Worm (Caenorhabditis elegans) whole organism, L4 larva: ENCODE data around the gene C08A9.3.

ENCODE experiments used
- F37D6.2 ChIP-seq: sonication (generic microtip); optimal IDR thresholded peaks from 2 replicates; lab custom pipeline; 2016; ENCODE audit warnings: mild to moderate bottlenecking, missing genetic modification characterization, missing compliant biosample characterization
- F44E2.7 ChIP-seq: fragments of 200-800 bp; sonication (Bioruptor generic); IDR thresholded peaks from 2 replicates; pipeline ENCODE4 v2.1.2; 2022; ENCODE audit warnings: missing genetic modification characterization, missing compliant biosample characterization
- R02D3.7 ChIP-seq: fragments of 150-350 bp; sonication (generic microtip); optimal IDR thresholded peaks from 3 replicates; lab custom pipeline; 2014; ENCODE audit warnings: missing biosample characterization, missing genetic modification characterization
- T20F7.1 ChIP-seq: fragments of 200-800 bp; sonication (Bioruptor generic); optimal IDR thresholded peaks from 2 replicates; lab custom pipeline; 2018; ENCODE audit warnings: mild to moderate bottlenecking, missing genetic modification characterization, missing compliant biosample characterization
- Y48G9A.11 ChIP-seq: fragments of 200-800 bp; sonication (Bioruptor generic); IDR thresholded peaks from 2 replicates; pipeline ENCODE4 v1.3.6; 2022; ENCODE audit warnings: missing genetic modification reagents, missing genetic modification characterization, missing compliant biosample characterization
- aha-1 ChIP-seq: fragments of 150-350 bp; peaks from one replicate; lab custom pipeline; 2014; ENCODE audit warnings: missing biosample characterization, missing genetic modification characterization
- arid-1 ChIP-seq: fragments of 200-800 bp; sonication (Bioruptor generic); conservative IDR thresholded peaks from 2 replicates; pipeline ENCODE4 v1.3.6; 2022; ENCODE audit warnings: missing genetic modification reagents, missing genetic modification characterization, missing compliant biosample characterization
- ceh-28 ChIP-seq: fragments of 150-350 bp; optimal IDR thresholded peaks from 2 replicates; lab custom pipeline; 2014; ENCODE audit warnings: missing biosample characterization, missing genetic modification reagents, missing genetic modification characterization
- ceh-32 ChIP-seq: sonication (generic microtip); optimal IDR thresholded peaks from 2 replicates; lab custom pipeline; 2016; ENCODE audit warnings: mild to moderate bottlenecking, missing genetic modification characterization, missing compliant biosample characterization; ENCODE audit not compliant: poor library complexity
- daf-16 ChIP-seq, 3 experiments: sonication (generic microtip); optimal IDR thresholded peaks; 2 replicates each; lab custom pipeline; 2016 to 2017; ENCODE audit warnings: missing genetic modification characterization in 3 of 3, missing genetic modification reagents in 3 of 3, mild to moderate bottlenecking in 2 of 3, missing compliant biosample characterization in 2 of 3, missing biosample characterization in 1 of 3, moderate library complexity in 1 of 3
- dmd-6 ChIP-seq: fragments of 200-800 bp; sonication (Bioruptor generic); IDR thresholded peaks from 2 replicates; pipeline ENCODE4 v1.3.6; 2022; ENCODE audit warnings: missing genetic modification reagents, missing genetic modification characterization, missing compliant biosample characterization
- dmd-8 ChIP-seq: fragments of 200-800 bp; sonication (Bioruptor generic); IDR thresholded peaks from 2 replicates; pipeline ENCODE4 v1.3.6; 2022; ENCODE audit warnings: missing genetic modification characterization, missing compliant biosample characterization
- dve-1 ChIP-seq: sonication (generic microtip); optimal IDR thresholded peaks from 2 replicates; lab custom pipeline; 2017; ENCODE audit warnings: antibody characterized with exemption, mild to moderate bottlenecking, missing genetic modification characterization, missing compliant biosample characterization; ENCODE audit not compliant: insufficient read depth
- fos-1 ChIP-seq: fragments of 150-350 bp; optimal IDR thresholded peaks from 2 replicates; lab custom pipeline; 2014; ENCODE audit warnings: missing biosample characterization, missing genetic modification characterization
- gei-8 ChIP-seq: fragments of 200-800 bp; sonication (Bioruptor generic); optimal IDR thresholded peaks from 2 replicates; lab custom pipeline; 2018; ENCODE audit warnings: mild to moderate bottlenecking, missing genetic modification characterization, missing compliant biosample characterization
- hlh-11 ChIP-seq: fragments of 200-800 bp; sonication (Bioruptor generic); optimal IDR thresholded peaks from 2 replicates; lab custom pipeline; 2018; ENCODE audit warnings: mild to moderate bottlenecking, missing genetic modification characterization, missing compliant biosample characterization
- hlh-30 ChIP-seq: sonication (generic microtip); optimal IDR thresholded peaks from 2 replicates; lab custom pipeline; 2017; ENCODE audit warnings: antibody characterized with exemption, mild to moderate bottlenecking, missing genetic modification characterization, missing compliant biosample characterization; ENCODE audit not compliant: insufficient read depth
- lim-7 ChIP-seq: fragments of 200-800 bp; sonication (Bioruptor generic); IDR thresholded peaks from 2 replicates; pipeline ENCODE4 v1.3.6; 2022; ENCODE audit warnings: missing genetic modification characterization, missing compliant biosample characterization
- lin-39 ChIP-seq: fragments of 150-350 bp; optimal IDR thresholded peaks from 2 replicates; lab custom pipeline; 2014; ENCODE audit warnings: missing biosample characterization, missing genetic modification reagents, missing genetic modification characterization
- madf-9 ChIP-seq: fragments of 200-800 bp; sonication (Bioruptor generic); conservative IDR thresholded peaks from 2 replicates; pipeline ENCODE4 v1.3.6; 2022; ENCODE audit warnings: missing genetic modification reagents, missing genetic modification characterization, missing compliant biosample characterization
- mdl-1 ChIP-seq, 2 experiments: fragments of 150-350 bp in 1 of 2; sonication (generic microtip) in 1 of 2; optimal IDR thresholded peaks; 2 replicates each; lab custom pipeline; 2014 to 2017; ENCODE audit warnings: missing biosample characterization in 2 of 2, missing genetic modification characterization in 2 of 2
- mdt-29 ChIP-seq: fragments of 200-800 bp; sonication (Bioruptor generic); IDR thresholded peaks from 2 replicates; pipeline ENCODE4 v1.3.6; 2022; ENCODE audit warnings: missing genetic modification reagents, missing genetic modification characterization, missing compliant biosample characterization
- mxl-3 ChIP-seq: fragments of 200-800 bp; sonication (Bioruptor generic); optimal IDR thresholded peaks from 2 replicates; lab custom pipeline; 2018; ENCODE audit warnings: mild to moderate bottlenecking, missing genetic modification characterization, missing compliant biosample characterization
- nhr-10 ChIP-seq: fragments of 150-350 bp; optimal IDR thresholded peaks from 2 replicates; lab custom pipeline; 2014; ENCODE audit warnings: missing biosample characterization, missing genetic modification characterization
- nhr-102 ChIP-seq: sonication (generic microtip); optimal IDR thresholded peaks from 2 replicates; lab custom pipeline; 2016; ENCODE audit warnings: mild to moderate bottlenecking, missing genetic modification characterization, moderate library complexity, missing compliant biosample characterization
- nhr-28 ChIP-seq: fragments of 150-350 bp; optimal IDR thresholded peaks from 2 replicates; lab custom pipeline; 2014; ENCODE audit warnings: missing biosample characterization, missing genetic modification characterization
- nhr-77 ChIP-seq: fragments of 150-350 bp; optimal IDR thresholded peaks from 2 replicates; lab custom pipeline; 2014; ENCODE audit warnings: missing biosample characterization, missing genetic modification characterization
- php-3 ChIP-seq: fragments of 200-800 bp; sonication (Bioruptor generic); IDR thresholded peaks from 2 replicates; pipeline ENCODE4 v1.3.6; 2022; ENCODE audit warnings: missing genetic modification reagents, missing genetic modification characterization, missing compliant biosample characterization
- pqm-1 ChIP-seq: sonication (generic microtip); optimal IDR thresholded peaks from 2 replicates; lab custom pipeline; 2017; ENCODE audit warnings: missing biosample characterization, missing genetic modification characterization
- unc-130 ChIP-seq: sonication (generic microtip); optimal IDR thresholded peaks from 2 replicates; lab custom pipeline; 2016; ENCODE audit warnings: missing genetic modification reagents, missing genetic modification characterization, missing compliant biosample characterization
- unc-39 ChIP-seq: sonication (generic microtip); optimal IDR thresholded peaks from 2 replicates; lab custom pipeline; 2017; ENCODE audit warnings: missing biosample characterization, missing genetic modification characterization
- unc-62 ChIP-seq, 3 experiments: fragments of 150-350 bp in 1 of 3; sonication (generic microtip); optimal IDR thresholded peaks in 2 of 3; peaks in 1 of 3; 1 replicate in 1 of 3; 2 replicates in 2 of 3; lab custom pipeline; 2014 to 2017; ENCODE audit warnings: missing biosample characterization in 3 of 3, missing genetic modification characterization in 3 of 3, missing genetic modification reagents in 3 of 3, missing genotype in 1 of 3
- vab-7 ChIP-seq: fragments of 200-800 bp; sonication (Bioruptor generic); IDR thresholded peaks from 2 replicates; pipeline ENCODE4 v1.3.6; 2022; ENCODE audit warnings: missing genetic modification reagents, missing genetic modification characterization, missing compliant biosample characterization
- zfp-2 ChIP-seq: sonication (generic microtip); optimal IDR thresholded peaks from 2 replicates; lab custom pipeline; 2016; ENCODE audit warnings: mild to moderate bottlenecking, missing genetic modification characterization, missing compliant biosample characterization
- zfp-3 ChIP-seq: fragments of 200-800 bp; sonication (Bioruptor generic); conservative IDR thresholded peaks from 2 replicates; pipeline ENCODE4 v1.3.6; 2022; ENCODE audit warnings: missing genetic modification reagents, missing genetic modification characterization, missing compliant biosample characterization

Gene C08A9.3

DNA sequence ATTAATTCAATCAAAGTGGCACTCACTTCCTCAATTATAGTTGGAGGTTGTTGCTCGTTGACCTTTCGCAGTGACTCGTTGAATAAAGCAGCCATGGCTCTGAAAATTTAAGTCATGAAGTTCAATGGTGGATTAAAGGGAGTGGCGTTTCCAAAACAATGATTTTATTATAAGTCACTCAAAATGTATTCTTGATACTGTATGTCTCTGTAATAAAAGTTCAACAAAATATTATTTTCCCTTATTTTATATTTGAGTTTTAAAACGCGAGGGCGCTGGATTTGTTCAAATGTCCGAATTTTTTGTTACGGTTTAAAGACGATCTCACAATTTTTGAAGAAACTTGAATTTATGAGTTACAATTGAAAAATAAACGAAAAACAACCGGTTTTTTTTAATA, 21.0 kb downstream of the C08A9.3 start, which contains the start of gene C30G4.4:
Gene C30G4.4, minus strand, starts transcription at position 101 of the 400 bp plus-strand sequence.
- no peak for TF ChIP-seq nhr-10 (tag; lab: Kevin White, UChicago)
- no peak for TF ChIP-seq F44E2.7
- TF ChIP-seq R02D3.7 (tag; lab: Kevin White, UChicago): no peak
- TF ChIP-seq F37D6.2 (tag; lab: Kevin White, UChicago): no peak
- no peak for TF ChIP-seq zfp-3 (GFP tag; lab: Robert Waterston, UW)
- no peak for TF ChIP-seq unc-39 (tag; lab: Kevin White, UChicago)
- TF ChIP-seq fos-1 (tag; lab: Kevin White, UChicago): no peak
- TF ChIP-seq nhr-102: no peak

DNA sequence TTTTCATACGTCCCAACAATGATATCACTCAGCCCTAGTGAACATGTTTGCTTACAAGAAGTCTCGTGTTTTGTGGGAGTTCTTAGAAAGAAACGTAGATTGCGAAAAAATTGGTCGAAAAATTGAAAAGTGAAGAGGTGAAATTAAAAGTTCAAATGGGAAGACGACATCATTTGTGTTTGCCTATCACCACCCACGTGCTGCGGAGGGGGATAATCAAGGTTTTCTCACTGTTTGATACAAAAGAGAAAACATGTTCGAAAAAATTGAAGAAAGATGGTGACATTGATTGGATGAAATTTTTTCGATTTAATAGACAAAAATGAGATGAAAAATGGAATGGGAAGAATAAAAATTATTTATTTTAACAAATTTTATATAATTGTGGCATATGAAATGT, 22.6 kb downstream of the C08A9.3 start:
- TF ChIP-seq vab-7: no peak
- TF ChIP-seq Y48G9A.11 (GFP tag; lab: Robert Waterston, UW): no peak
- peak; percentile 55 for TF ChIP-seq mxl-3 (GFP tag; lab: Kevin White, UChicago)
- peak in 1 of 2 experiments; percentile 26 for TF ChIP-seq mdl-1 (tag; optimal IDR thresholded peaks at IDR 0.05; lab: Kevin White, UChicago)
- peak; percentile 30 for TF ChIP-seq hlh-30 (tag; lab: Kevin White, UChicago)
- peak; percentile 17; the same call in 1 of the 2 replicates for TF ChIP-seq dmd-6 (GFP tag; lab: Robert Waterston, UW)

DNA sequence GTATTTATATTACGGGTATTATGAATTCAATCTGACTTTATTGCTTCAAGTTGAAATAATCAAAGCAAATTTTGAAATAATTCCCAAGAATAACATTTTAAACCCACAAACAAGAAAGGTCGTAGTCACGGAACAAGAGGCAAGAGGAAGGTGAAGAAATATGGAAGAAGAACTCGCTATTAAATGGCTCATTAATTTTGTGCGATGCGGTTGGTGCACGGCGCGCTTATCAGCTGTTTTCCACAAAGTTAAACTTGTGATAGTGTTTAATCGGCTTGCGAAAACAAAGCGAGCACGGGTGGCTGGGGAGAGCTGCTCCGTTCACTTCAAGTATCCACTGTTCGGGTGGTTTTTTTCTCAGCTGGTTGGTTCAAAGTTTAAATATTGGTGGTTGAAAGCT, 26.2 kb downstream of the C08A9.3 start:
- TF ChIP-seq mdl-1 (tag; optimal IDR thresholded peaks at IDR 0.05; lab: Kevin White, UChicago): peak in 1 of 2 experiments; percentile 32
- peak; percentile 34 for TF ChIP-seq hlh-11 (tag; lab: Kevin White, UChicago)
- TF ChIP-seq unc-130 (GFP tag; lab: Kevin White, UChicago): no peak
- 0 out of 2 replicates have a peak, but pooled peaks have one; percentile 37 for TF ChIP-seq php-3 (GFP tag; lab: Robert Waterston, UW)
- TF ChIP-seq T20F7.1: no peak
- no peak for TF ChIP-seq dmd-8 (GFP tag; lab: Robert Waterston, UW)
- TF ChIP-seq zfp-2 (tag; lab: Kevin White, UChicago): no peak
- no peak for TF ChIP-seq ceh-28 (tag; lab: Kevin White, UChicago)
- peak in 1 of 2 experiments; percentile 71 for TF ChIP-seq unc-62 (GFP tag; optimal IDR thresholded peaks at IDR 0.05 in 1 of 2; lab: Kevin White, UChicago)
- no peak for TF ChIP-seq unc-62 (tag; optimal IDR thresholded peaks at IDR 0.05; lab: Kevin White, UChicago)
- TF ChIP-seq pqm-1 (tag; lab: Kevin White, UChicago): peak; percentile 68
- TF ChIP-seq nhr-28 (tag; lab: Kevin White, UChicago): peak; percentile 51
- TF ChIP-seq hlh-30 (tag; lab: Kevin White, UChicago): peak; percentile 65
- no peak for TF ChIP-seq mdt-29 (GFP tag; lab: Robert Waterston, UW)
- TF ChIP-seq gei-8 (GFP tag; lab: Kevin White, UChicago): no peak
- TF ChIP-seq lin-39 (tag; lab: Kevin White, UChicago): no peak
- TF ChIP-seq dve-1 (tag; lab: Kevin White, UChicago): peak; percentile 67
- TF ChIP-seq daf-16 (GFP tag; optimal IDR thresholded peaks at IDR 0.05; lab: Kevin White, UChicago): no peak
- TF ChIP-seq daf-16 (tag; optimal IDR thresholded peaks at IDR 0.05; lab: Kevin White, UChicago): peak; percentile 77
- TF ChIP-seq dmd-6 (GFP tag; lab: Robert Waterston, UW): peak; percentile 72
- no peak for TF ChIP-seq madf-9

DNA sequence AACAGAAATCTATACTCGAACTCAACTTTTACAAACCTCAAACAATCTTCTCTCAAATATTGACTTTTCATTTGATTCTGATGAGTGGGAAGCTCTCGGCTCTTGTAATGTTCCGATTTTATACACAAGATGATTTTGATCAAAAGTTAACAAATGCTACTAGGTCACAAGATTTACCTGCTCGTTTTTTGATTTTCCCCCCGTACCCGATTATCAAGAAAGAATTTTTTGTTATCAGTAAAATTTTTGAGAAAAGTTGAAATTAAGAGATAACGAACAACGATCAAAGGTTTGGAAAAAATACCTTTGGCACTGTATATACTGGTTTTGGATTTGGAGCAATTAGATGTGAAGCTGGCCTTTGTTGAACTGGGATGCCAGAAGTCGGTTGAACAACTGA, 28.3 kb downstream of the C08A9.3 start:
- TF ChIP-seq daf-16 (GFP tag; optimal IDR thresholded peaks at IDR 0.05; lab: Kevin White, UChicago) (no peak), daf-16 (tag; optimal IDR thresholded peaks at IDR 0.05; lab: Kevin White, UChicago) (peak; percentile 68), php-3 (GFP tag; lab: Robert Waterston, UW) (no peak), nhr-77 (peak; percentile 13), pqm-1 (tag; lab: Kevin White, UChicago) (peak; percentile 43), ceh-32 (no peak), hlh-11 (tag; lab: Kevin White, UChicago) (peak; percentile 53), aha-1 (tag; lab: Kevin White, UChicago) (peak; percentile 61), lim-7 (GFP tag; lab: Robert Waterston, UW) (no peak), nhr-28 (tag; lab: Kevin White, UChicago) (peak; percentile 18), mdt-29 (GFP tag; lab: Robert Waterston, UW) (no peak), mdl-1 (tag; optimal IDR thresholded peaks at IDR 0.05; lab: Kevin White, UChicago) (peak in 1 of 2 experiments; percentile 1), dve-1 (tag; lab: Kevin White, UChicago) (peak; percentile 78), dmd-6 (GFP tag; lab: Robert Waterston, UW) (peak; percentile 64), T20F7.1 (no peak), hlh-30 (tag; lab: Kevin White, UChicago) (peak; percentile 41), arid-1 (GFP tag; lab: Robert Waterston, UW) (no peak)
